2 fruit fly cellular contexts compared by ENCODE assay signal in the genomic region with DNA sequence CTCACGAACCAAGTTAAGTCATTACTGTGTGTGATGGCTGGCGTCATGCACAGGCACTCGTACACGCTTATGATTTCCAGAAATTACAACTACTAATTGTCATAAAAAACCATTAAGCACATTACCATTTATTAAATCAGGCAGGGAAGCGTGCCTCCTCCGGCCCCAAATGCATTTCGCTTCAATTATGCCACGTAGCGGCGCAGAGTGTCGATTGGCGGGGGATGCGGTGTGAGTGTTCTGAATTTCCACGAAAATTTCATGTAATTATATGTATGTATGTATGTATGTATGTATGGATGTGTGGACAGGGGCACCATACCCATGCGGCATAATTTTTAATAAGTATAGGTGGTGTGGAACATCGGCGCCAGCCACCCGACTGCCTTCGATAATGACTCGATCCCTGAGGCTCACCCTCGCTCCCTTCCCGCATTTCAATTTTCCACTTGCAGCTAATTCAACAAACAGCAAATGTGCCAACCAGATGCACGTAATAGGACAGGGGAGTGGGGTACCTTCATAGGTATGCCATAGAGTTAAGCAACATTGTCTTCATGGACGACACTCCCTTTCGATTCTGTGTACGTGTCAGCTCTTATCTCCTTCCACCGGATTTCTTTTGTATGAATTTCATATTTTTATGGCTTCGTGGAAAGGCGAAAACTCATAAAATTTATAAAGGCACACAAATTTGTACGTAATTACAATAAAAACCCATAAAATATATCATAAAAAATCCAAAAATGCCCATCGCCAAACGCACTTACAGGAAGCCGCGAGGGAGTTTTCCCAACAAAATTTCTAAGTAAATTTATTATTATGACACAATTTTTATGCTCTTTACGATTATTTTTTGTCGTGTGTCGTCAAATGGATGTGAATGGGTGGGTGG.
TF ChIP-seq lines count a peak whose summit lies in the region.

No protein-coding gene starts in this region.

- TF ChIP-seq CTCF in whole organism, embryonic (GFP tag; optimal IDR thresholded peaks at IDR 0.05; lab: Kevin White, UChicago) = no peak

TF ChIP-seq in whole organism, embryonic, 481 proteins besides CTCF, POLR2A, EP300 and RAD21 (continues in another document):
- peak; percentile 39 for TF ChIP-seq CG6254 (GFP tag; optimal IDR thresholded peaks at IDR 0.05; lab: Kevin White, UChicago)
- TF ChIP-seq crol (GFP tag; IDR thresholded peaks at IDR 0.05; lab: Robert Waterston, UW) = peak; percentile 81
- peak; percentile 15 for TF ChIP-seq cg (GFP tag; optimal IDR thresholded peaks at IDR 0.05; lab: Kevin White, UChicago)
- TF ChIP-seq CG10267 (tag; optimal IDR thresholded peaks at IDR 0.05; lab: Kevin White, UChicago) = peak; percentile 11
- TF ChIP-seq rib (GFP tag; IDR thresholded peaks at IDR 0.05; lab: Robert Waterston, UW) = 0 out of 2 replicates have a peak, but pooled peaks have one; percentile 16
- peak; percentile 65 for TF ChIP-seq kni (GFP tag; optimal IDR thresholded peaks at IDR 0.05; lab: Kevin White, UChicago)
- peak; percentile 33 for TF ChIP-seq PHDP (tag; optimal IDR thresholded peaks at IDR 0.05; lab: Kevin White, UChicago)
- no peak for TF ChIP-seq ttk (GFP tag; IDR thresholded peaks at IDR 0.05; lab: Robert Waterston, UW)
- TF ChIP-seq nerfin-1 (tag; optimal IDR thresholded peaks at IDR 0.05; lab: Kevin White, UChicago) = peak; percentile 20
- TF ChIP-seq CG4328 (GFP tag; optimal IDR thresholded peaks at IDR 0.05; lab: Kevin White, UChicago) = peak; percentile 9
- TF ChIP-seq br (optimal IDR thresholded peaks at IDR 0.05; lab: Kevin White, UChicago) = no peak
- no peak for TF ChIP-seq CG4360 (GFP tag; IDR thresholded peaks at IDR 0.05; lab: Robert Waterston, UW)
- TF ChIP-seq Sox102F (GFP tag; optimal IDR thresholded peaks at IDR 0.05; lab: Kevin White, UChicago) = peak; percentile 12
- TF ChIP-seq aop (GFP tag; IDR thresholded peaks at IDR 0.05; lab: Robert Waterston, UW) = no peak
- no peak for TF ChIP-seq H15 (GFP tag; IDR thresholded peaks at IDR 0.05; lab: Robert Waterston, UW)
- peak; percentile 20 for TF ChIP-seq CG10431 (GFP tag; optimal IDR thresholded peaks at IDR 0.05; lab: Kevin White, UChicago)
- no peak for TF ChIP-seq CoRest (tag; optimal IDR thresholded peaks at IDR 0.05; lab: Kevin White, UChicago)
- peak; percentile 32 for TF ChIP-seq Sox100B (GFP tag; optimal IDR thresholded peaks at IDR 0.05; lab: Kevin White, UChicago)
- TF ChIP-seq Hey (tag; optimal IDR thresholded peaks at IDR 0.05; lab: Kevin White, UChicago) = peak; percentile 13
- no peak for TF ChIP-seq ash1 (GFP tag; optimal IDR thresholded peaks at IDR 0.05; lab: Kevin White, UChicago)
- no peak for TF ChIP-seq lmd (GFP tag; IDR thresholded peaks at IDR 0.05; lab: Robert Waterston, UW)
- peak in 1 of 2 experiments; percentile 8 for TF ChIP-seq tll (GFP tag; optimal IDR thresholded peaks at IDR 0.05; lab: Kevin White, UChicago)
- TF ChIP-seq fd96Cb (tag; optimal IDR thresholded peaks at IDR 0.05; lab: Kevin White, UChicago) = peak; percentile 4
- TF ChIP-seq Pdp1 (GFP tag; optimal IDR thresholded peaks at IDR 0.05; lab: Kevin White, UChicago) = peak in 1 of 2 experiments; percentile 16
- TF ChIP-seq CG7271 (tag; optimal IDR thresholded peaks at IDR 0.05; lab: Kevin White, UChicago) = peak; percentile 43
- no peak for TF ChIP-seq CG12769 (tag; optimal IDR thresholded peaks at IDR 0.05; lab: Kevin White, UChicago)
- TF ChIP-seq CG11723 (GFP tag; optimal IDR thresholded peaks at IDR 0.05; lab: Kevin White, UChicago) = no peak
- no peak for TF ChIP-seq BEAF-32 (GFP tag; optimal IDR thresholded peaks at IDR 0.05; lab: Kevin White, UChicago)
- TF ChIP-seq CG14667 (GFP tag; IDR thresholded peaks at IDR 0.05; lab: Robert Waterston, UW) = no peak
- TF ChIP-seq abd-A (tag; optimal IDR thresholded peaks at IDR 0.05; lab: Kevin White, UChicago) = peak; percentile 38
- TF ChIP-seq salm (tag; optimal IDR thresholded peaks at IDR 0.05; lab: Kevin White, UChicago) = peak; percentile 7
- TF ChIP-seq Hr78 (GFP tag; optimal IDR thresholded peaks at IDR 0.05; lab: Kevin White, UChicago) = peak in 1 of 2 experiments; percentile 18
- 0 out of 2 replicates have a peak, but pooled peaks have one; percentile 22 for TF ChIP-seq CG1024 (GFP tag; IDR thresholded peaks at IDR 0.05; lab: Robert Waterston, UW)
- TF ChIP-seq CG7745 (tag; optimal IDR thresholded peaks at IDR 0.05; lab: Kevin White, UChicago) = peak; percentile 6
- no peak for TF ChIP-seq CG3163 (GFP tag; optimal IDR thresholded peaks at IDR 0.05; lab: Kevin White, UChicago)
- no peak; the same call in 1 of the 2 replicates for TF ChIP-seq Awh (GFP tag; IDR thresholded peaks at IDR 0.05; lab: Robert Waterston, UW)
- TF ChIP-seq slbo (GFP tag; IDR thresholded peaks at IDR 0.05; lab: Robert Waterston, UW) = no peak
- peak; percentile 13 for TF ChIP-seq CG7839 (tag; optimal IDR thresholded peaks at IDR 0.05; lab: Kevin White, UChicago)
- peak; percentile 37 for TF ChIP-seq D19A (tag; optimal IDR thresholded peaks at IDR 0.05; lab: Kevin White, UChicago)
- no peak for TF ChIP-seq HmgD (GFP tag; optimal IDR thresholded peaks at IDR 0.05; lab: Kevin White, UChicago)

TF ChIP-seq in whole organism, prepupa, 60 proteins besides CTCF, POLR2A, EP300 and RAD21:
- TF ChIP-seq dsx (GFP tag; optimal IDR thresholded peaks at IDR 0.05; lab: Kevin White, UChicago; ENCODE audit: poor library complexity, severe bottlenecking) = peak; percentile 53
- TF ChIP-seq CG11294 (GFP tag; IDR thresholded peaks at IDR 0.05; lab: Robert Waterston, UW) = no peak
- TF ChIP-seq svp (GFP tag; lab: Kevin White, UChicago) = peak; percentile 63
- no peak for TF ChIP-seq pdm3 (GFP tag; optimal IDR thresholded peaks at IDR 0.05; lab: Kevin White, UChicago)
